Worm (Caenorhabditis elegans): ENCODE data around the gene spas-1.

DNA sequence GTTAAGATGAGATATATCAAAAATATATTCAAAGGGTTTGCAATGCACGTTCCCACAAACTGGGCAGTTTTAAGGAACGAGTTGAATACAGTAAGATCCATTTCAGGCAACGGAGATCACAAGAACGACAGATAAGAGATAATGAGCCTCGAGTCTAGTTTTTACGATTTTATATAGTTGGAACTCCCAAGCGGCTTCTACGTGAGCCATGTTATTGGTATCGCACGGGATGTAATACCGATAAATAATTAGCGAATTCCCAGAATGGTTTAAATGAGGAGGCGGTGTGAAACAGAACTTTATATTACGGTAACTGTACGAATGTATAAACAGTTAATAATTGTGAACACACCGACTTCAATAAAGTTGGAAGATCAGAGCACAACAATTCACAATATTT is 23.3 kb downstream of the spas-1 start, which contains the start of gene str-177:
- TF ChIP-seq nhr-42 (GFP tag; IDR thresholded peaks at IDR 0.05): no peak
- no peak for TF ChIP-seq ama-1 (optimal IDR thresholded peaks at IDR 0.05)
- no peak for TF ChIP-seq nhr-10 (tag; optimal IDR thresholded peaks at IDR 0.05)
- TF ChIP-seq ZK546.5 (tag; optimal IDR thresholded peaks at IDR 0.05): no peak
- no peak for TF ChIP-seq lir-3 (tag; optimal IDR thresholded peaks at IDR 0.05)
- TF ChIP-seq daf-19 (GFP tag; conservative IDR thresholded peaks at IDR 0.05): no peak
- no peak for TF ChIP-seq unc-130 (GFP tag; optimal IDR thresholded peaks at IDR 0.05)

Data from whole organism, L4 larva.